Fruit fly (Drosophila melanogaster) whole organism, embryonic: Measurements from ENCODE around the gene Myo31DF.

ENCODE experiments used
- Aef1 ChIP-seq: fragments of 200-800 bp; sonication (Bioruptor generic); IDR thresholded peaks from 3 replicates; pipeline ENCODE4 v1.3.6; 2022; ENCODE audit warnings: missing biosample characterization, missing genetic modification characterization
- Antp ChIP-seq: fragments of 200-800 bp; sonication (Bioruptor generic); optimal IDR thresholded peaks from 3 replicates; lab custom pipeline; 2016; ENCODE audit warnings: missing biosample characterization, missing genetic modification characterization
- Atf-2 ChIP-seq: fragments of 200-800 bp; sonication (Bioruptor generic); optimal IDR thresholded peaks from 2 replicates; lab custom pipeline; 2016; ENCODE audit warnings: missing biosample characterization, missing genetic modification characterization
- B-H1 ChIP-seq: fragments of 200-800 bp; sonication (Bioruptor generic); IDR thresholded peaks from 3 replicates; pipeline ENCODE4 v1.3.6; 2022; ENCODE audit warnings: missing biosample characterization, missing genetic modification characterization
- Bgb ChIP-seq: fragments of 200-800 bp; sonication (Bioruptor generic); IDR thresholded peaks from 2 replicates; pipeline ENCODE4 v1.3.6; 2022; ENCODE audit warnings: missing biosample characterization, missing genetic modification characterization; ENCODE audit not compliant: partially characterized antibody
- CG10959 ChIP-seq: fragments of 200-800 bp; sonication (Bioruptor generic); IDR thresholded peaks from 2 replicates; pipeline ENCODE4 v1.3.6; 2022; ENCODE audit warnings: missing biosample characterization, missing genetic modification characterization
- CG11696 ChIP-seq: fragments of 200-800 bp; sonication (Bioruptor generic); IDR thresholded peaks from 2 replicates; pipeline ENCODE4 v1.3.6; 2022; ENCODE audit warnings: missing biosample characterization, missing genetic modification characterization
- CG12104 ChIP-seq: fragments of 200-800 bp; sonication (Bioruptor generic); optimal IDR thresholded peaks from 3 replicates; lab custom pipeline; 2016; ENCODE audit warnings: missing biosample characterization, missing genetic modification characterization
- CG13123 ChIP-seq: fragments of 200-800 bp; sonication (Bioruptor generic); optimal IDR thresholded peaks from 2 replicates; lab custom pipeline; 2016; ENCODE audit warnings: missing biosample characterization, missing genetic modification characterization
- CG13894 ChIP-seq: fragments of 200-800 bp; sonication (Bioruptor generic); optimal IDR thresholded peaks from 3 replicates; lab custom pipeline; 2018; ENCODE audit warnings: missing biosample characterization, mild to moderate bottlenecking, missing genetic modification characterization, moderate library complexity
- CG14014 ChIP-seq: fragments of 200-800 bp; sonication (Bioruptor generic); IDR thresholded peaks from 2 replicates; pipeline ENCODE4 v1.3.6; 2022; ENCODE audit warnings: missing biosample characterization, missing genetic modification characterization
- CG16815 ChIP-seq: fragments of 200-800 bp; sonication (Bioruptor generic); optimal IDR thresholded peaks from 3 replicates; lab custom pipeline; 2017; ENCODE audit warnings: missing biosample characterization, mild to moderate bottlenecking, missing genetic modification characterization
- CG17361 ChIP-seq: fragments of 200-800 bp; sonication (Bioruptor generic); IDR thresholded peaks from 3 replicates; pipeline ENCODE4 v1.3.6; 2022; ENCODE audit warnings: missing biosample characterization, missing genetic modification characterization
- CG1792 ChIP-seq: fragments of 200-800 bp; sonication (Bioruptor generic); optimal IDR thresholded peaks from 2 replicates; lab custom pipeline; 2016; ENCODE audit warnings: missing biosample characterization, missing genetic modification characterization
- CG18599 ChIP-seq: fragments of 200-800 bp; sonication (Bioruptor generic); optimal IDR thresholded peaks from 3 replicates; lab custom pipeline; 2017; ENCODE audit warnings: missing biosample characterization, missing genetic modification characterization, mild to moderate bottlenecking, moderate library complexity, missing genetic modification reagents
- CG18619 ChIP-seq: fragments of 200-800 bp; sonication (Bioruptor generic); optimal IDR thresholded peaks from 3 replicates; lab custom pipeline; 2017; ENCODE audit warnings: missing biosample characterization, mild to moderate bottlenecking, missing genetic modification characterization
- CG2120 ChIP-seq: fragments of 200-800 bp; sonication (Bioruptor generic); optimal IDR thresholded peaks from 3 replicates; lab custom pipeline; 2016; ENCODE audit warnings: missing biosample characterization, missing genetic modification characterization
- CG31365 ChIP-seq: fragments of 200-800 bp; sonication (Bioruptor generic); optimal IDR thresholded peaks from 2 replicates; lab custom pipeline; 2018; ENCODE audit warnings: missing biosample characterization, mild to moderate bottlenecking, missing genetic modification characterization
- CG32532 ChIP-seq: fragments of 200-800 bp; sonication (Bioruptor generic); IDR thresholded peaks from 2 replicates; pipeline ENCODE4 v1.3.6; 2022; ENCODE audit warnings: missing biosample characterization, missing genetic modification characterization
- CG32767 ChIP-seq: fragments of 200-800 bp; sonication (Bioruptor generic); IDR thresholded peaks from 2 replicates; pipeline ENCODE4 v1.3.6; 2022; ENCODE audit warnings: missing biosample characterization, missing genetic modification characterization
- CG6272 ChIP-seq: fragments of 200-800 bp; sonication (Bioruptor generic); IDR thresholded peaks from 2 replicates; pipeline ENCODE4 v1.3.6; 2022; ENCODE audit warnings: missing biosample characterization, missing genetic modification characterization
- CG6689 ChIP-seq: fragments of 200-800 bp; sonication (Bioruptor generic); IDR thresholded peaks from 2 replicates; pipeline ENCODE4 v1.3.6; 2022; ENCODE audit warnings: missing biosample characterization, missing genetic modification characterization
- CG6765 ChIP-seq: fragments of 200-800 bp; sonication (Bioruptor generic); optimal IDR thresholded peaks from 3 replicates; lab custom pipeline; 2017; ENCODE audit warnings: missing biosample characterization, mild to moderate bottlenecking, missing genetic modification characterization
- CG7839 ChIP-seq: fragments of 200-800 bp; sonication (Bioruptor generic); optimal IDR thresholded peaks from 3 replicates; lab custom pipeline; 2018; ENCODE audit warnings: missing biosample characterization, mild to moderate bottlenecking, missing genetic modification characterization, moderate library complexity
- CG7928 ChIP-seq: fragments of 200-800 bp; sonication (Bioruptor generic); optimal IDR thresholded peaks from 2 replicates; lab custom pipeline; 2017; ENCODE audit warnings: missing biosample characterization, mild to moderate bottlenecking, missing genetic modification characterization
- CG9876 ChIP-seq: fragments of 200-800 bp; sonication (Bioruptor generic); optimal IDR thresholded peaks from 2 replicates; lab custom pipeline; 2016; ENCODE audit warnings: missing biosample characterization, missing genetic modification characterization
- Fer1 ChIP-seq: fragments of 200-800 bp; sonication (Bioruptor generic); optimal IDR thresholded peaks from 2 replicates; lab custom pipeline; 2017; ENCODE audit warnings: missing biosample characterization, mild to moderate bottlenecking, missing genetic modification characterization
- Fer3 ChIP-seq: fragments of 200-800 bp; sonication (Bioruptor generic); optimal IDR thresholded peaks from 2 replicates; lab custom pipeline; 2018; ENCODE audit warnings: missing biosample characterization, mild to moderate bottlenecking, missing genetic modification characterization, moderate library complexity
- Gsc ChIP-seq: fragments of 200-800 bp; sonication (Bioruptor generic); IDR thresholded peaks from 2 replicates; pipeline ENCODE4 v1.3.6; 2022; ENCODE audit warnings: missing biosample characterization, missing genetic modification characterization
- H2.0 ChIP-seq: fragments of 200-800 bp; sonication (Bioruptor generic); IDR thresholded peaks from 2 replicates; pipeline ENCODE4 v1.3.6; 2022; ENCODE audit warnings: missing biosample characterization, missing genetic modification characterization
- Lim3 ChIP-seq: fragments of 200-800 bp; sonication (Bioruptor generic); IDR thresholded peaks from 2 replicates; pipeline ENCODE4 v1.3.6; 2022; ENCODE audit warnings: missing biosample characterization, missing genetic modification characterization
- Stat92E ChIP-seq, 3 experiments: fragments of >200 bp in 2 of 3; fragments of 200-800 bp in 1 of 3; sonication (Bioruptor generic) in 1 of 3; optimal IDR thresholded peaks; 2 replicates each; lab custom pipeline; 2017 to 2019; ENCODE audit warnings: missing biosample characterization in 3 of 3, missing genetic modification characterization in 3 of 3, mild to moderate bottlenecking in 1 of 3, moderate library complexity in 1 of 3
- TFAM ChIP-seq: fragments of 200-800 bp; sonication (Bioruptor generic); optimal IDR thresholded peaks from 2 replicates; lab custom pipeline; 2017; ENCODE audit warnings: missing biosample characterization, missing genetic modification characterization, inconsistent platforms
- ato ChIP-seq: fragments of 200-800 bp; sonication (Bioruptor generic); IDR thresholded peaks from 2 replicates; pipeline ENCODE4 v1.3.6; 2022; ENCODE audit warnings: missing biosample characterization, missing genetic modification characterization; ENCODE audit not compliant: partially characterized antibody
- cg ChIP-seq: fragments of 200-800 bp; sonication (Bioruptor generic); optimal IDR thresholded peaks from 3 replicates; lab custom pipeline; 2019; ENCODE audit warnings: missing biosample characterization, mild to moderate bottlenecking, missing genetic modification characterization, moderate library complexity
- chn ChIP-seq: fragments of 200-800 bp; sonication (Bioruptor generic); optimal IDR thresholded peaks from 2 replicates; lab custom pipeline; 2016; ENCODE audit warnings: missing biosample characterization, missing genetic modification characterization
- da ChIP-seq: fragments of 200-800 bp; sonication (Bioruptor generic); optimal IDR thresholded peaks from 2 replicates; lab custom pipeline; 2016; ENCODE audit warnings: missing biosample characterization, missing genetic modification characterization
- dati ChIP-seq: fragments of 200-800 bp; sonication (Bioruptor generic); IDR thresholded peaks from 2 replicates; pipeline ENCODE4 v1.3.6; 2022; ENCODE audit warnings: missing biosample characterization, missing genetic modification characterization
- dpn ChIP-seq, 2 experiments: fragments of 200-800 bp; sonication (Bioruptor generic); optimal IDR thresholded peaks; 3 replicates each; lab custom pipeline; 2016; ENCODE audit warnings: missing biosample characterization in 2 of 2, missing genetic modification characterization in 2 of 2
- ems ChIP-seq: fragments of 200-800 bp; sonication (Bioruptor generic); optimal IDR thresholded peaks from 3 replicates; lab custom pipeline; 2016; ENCODE audit warnings: missing biosample characterization, missing genetic modification characterization
- gsb-n ChIP-seq: fragments of 200-800 bp; sonication (Bioruptor generic); optimal IDR thresholded peaks from 3 replicates; lab custom pipeline; 2018; ENCODE audit warnings: missing biosample characterization, mild to moderate bottlenecking, missing genetic modification characterization
- klu ChIP-seq: fragments of 200-800 bp; sonication (Bioruptor generic); IDR thresholded peaks from 2 replicates; pipeline ENCODE4 v1.3.6; 2022; ENCODE audit warnings: missing biosample characterization, missing genetic modification characterization
- prd ChIP-seq, 3 experiments: fragments of >200 bp in 2 of 3; fragments of 200-800 bp in 1 of 3; sonication (Bioruptor generic) in 1 of 3; optimal IDR thresholded peaks in 2 of 3; IDR thresholded peaks in 1 of 3; 2 replicates in 2 of 3; 3 replicates in 1 of 3; pipeline versions ENCODE4 v1.3.6 to Lab custom; 2017 to 2022; ENCODE audit warnings: missing biosample characterization in 1 of 3, missing genetic modification characterization in 1 of 3
- ro ChIP-seq: fragments of 200-800 bp; sonication (Bioruptor generic); IDR thresholded peaks from 2 replicates; pipeline ENCODE4 v1.3.6; 2022; ENCODE audit warnings: missing biosample characterization, missing genetic modification characterization
- shn ChIP-seq: fragments of 200-800 bp; sonication (Bioruptor generic); optimal IDR thresholded peaks from 3 replicates; lab custom pipeline; 2016; ENCODE audit warnings: missing biosample characterization, missing genetic modification characterization
- sim ChIP-seq: fragments of 200-800 bp; sonication (Bioruptor generic); IDR thresholded peaks from 2 replicates; pipeline ENCODE4 v1.3.6; 2022; ENCODE audit warnings: missing biosample characterization, missing genetic modification characterization
- so ChIP-seq: fragments of 200-800 bp; sonication (Bioruptor generic); IDR thresholded peaks from 3 replicates; pipeline ENCODE4 v1.3.6; 2022; ENCODE audit warnings: missing biosample characterization, missing genetic modification characterization
- unc-4 ChIP-seq: fragments of 200-800 bp; sonication (Bioruptor generic); IDR thresholded peaks from 2 replicates; pipeline ENCODE4 v1.3.6; 2022; ENCODE audit warnings: missing biosample characterization, missing genetic modification characterization; ENCODE audit not compliant: partially characterized antibody
- vnd ChIP-seq: fragments of 200-800 bp; sonication (Bioruptor generic); IDR thresholded peaks from 3 replicates; pipeline ENCODE4 v1.3.6; 2022; ENCODE audit warnings: missing biosample characterization, missing genetic modification characterization; ENCODE audit not compliant: partially characterized antibody

Gene Myo31DF

DNA sequence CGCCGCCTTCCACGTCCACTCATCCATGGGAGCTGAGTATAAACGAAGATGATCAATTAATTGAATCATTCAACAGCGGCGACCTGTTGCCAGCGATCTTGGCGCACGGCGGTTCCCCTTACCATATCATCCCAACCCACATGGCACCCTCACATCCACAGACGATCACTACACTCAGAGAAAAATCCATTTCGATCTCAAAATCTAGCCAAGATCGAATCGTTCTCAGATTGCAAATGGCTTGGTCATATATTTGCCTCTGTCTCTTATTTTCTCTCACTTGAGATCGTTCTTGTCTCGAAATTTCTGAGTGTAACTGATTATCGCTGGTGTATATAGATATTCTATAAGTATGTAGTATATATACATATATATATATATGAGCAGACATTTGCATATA is 38.2 kb downstream of the Myo31DF start (continued):
- TF ChIP-seq Antp (GFP tag; lab: Kevin White, UChicago) (peak; percentile 49), CG6689 (GFP tag; lab: Robert Waterston, UW) (0 out of 2 replicates have a peak, but pooled peaks have one; percentile 18), CG18619 (GFP tag; lab: Kevin White, UChicago) (peak; percentile 38), CG14014 (GFP tag; lab: Robert Waterston, UW) (peak; percentile 58; the same call in 1 of the 2 replicates), so (GFP tag; lab: Robert Waterston, UW) (peak; percentile 51; the same call in 1 of the 3 replicates), ems (GFP tag; lab: Kevin White, UChicago) (peak; percentile 36), Atf-2 (no peak), prd (optimal IDR thresholded peaks at IDR 0.05; lab: Kevin White, UChicago) (no peak), prd (GFP tag; IDR thresholded peaks at IDR 0.05; lab: Robert Waterston, UW) (peak; percentile 63; the same call in 2 of the 3 replicates), chn (peak; percentile 11), dati (peak; percentile 56; the same call in 1 of the 2 replicates), TFAM (GFP tag; lab: Kevin White, UChicago) (no peak), CG11696 (GFP tag; lab: Robert Waterston, UW) (no peak)

DNA sequence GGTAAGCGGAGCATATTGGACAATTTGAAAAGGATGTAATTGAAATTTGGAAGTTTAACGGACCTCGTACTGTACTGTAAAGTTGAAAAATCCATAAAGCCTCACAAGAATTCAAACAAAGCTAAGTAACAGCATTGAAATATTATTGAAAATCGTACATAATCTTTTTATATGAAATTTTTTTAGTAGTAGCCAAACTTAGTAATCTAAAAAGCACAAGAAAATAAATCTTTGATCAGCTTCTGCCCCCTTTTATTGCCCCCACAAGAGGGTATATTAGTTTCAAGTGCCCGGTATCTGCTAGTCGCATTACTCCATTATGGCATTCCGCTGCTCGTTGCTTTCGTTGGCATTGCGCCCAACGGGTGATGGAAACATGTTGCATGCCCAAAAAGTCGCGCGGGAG is 39.7 kb downstream of the Myo31DF start:
- TF ChIP-seq CG31365 (tag; lab: Kevin White, UChicago), result no peak
- TF ChIP-seq Stat92E (GFP tag; optimal IDR thresholded peaks at IDR 0.05; lab: Kevin White, UChicago), result peak in 1 of 3 experiments; percentile 43
- peak; percentile 40 for TF ChIP-seq Fer3 (tag; lab: Kevin White, UChicago)
- TF ChIP-seq CG2120 (GFP tag; lab: Kevin White, UChicago), result peak; percentile 27
- TF ChIP-seq da (GFP tag; lab: Kevin White, UChicago), result no peak
- TF ChIP-seq CG1792 (GFP tag; lab: Kevin White, UChicago), result peak; percentile 37
- TF ChIP-seq Bgb, result no peak
- peak; percentile 57 for TF ChIP-seq CG16815 (GFP tag; lab: Kevin White, UChicago)
- TF ChIP-seq gsb-n (tag; lab: Kevin White, UChicago), result peak; percentile 6
- peak; percentile 49 for TF ChIP-seq Gsc (GFP tag; lab: Robert Waterston, UW)
- TF ChIP-seq CG17361 (GFP tag; lab: Robert Waterston, UW), result peak; percentile 87
- no peak for TF ChIP-seq CG7928 (GFP tag; lab: Kevin White, UChicago)
- TF ChIP-seq Antp (GFP tag; lab: Kevin White, UChicago), result peak; percentile 46
- no peak for TF ChIP-seq CG13123 (GFP tag; lab: Kevin White, UChicago)
- no peak for TF ChIP-seq CG9876 (GFP tag; lab: Kevin White, UChicago)
- TF ChIP-seq CG13894, result no peak
- no peak for TF ChIP-seq ato
- TF ChIP-seq CG32532, result no peak; the same call in 1 of the 2 replicates
- TF ChIP-seq sim (GFP tag; lab: Robert Waterston, UW), result peak; percentile 31; the same call in 1 of the 2 replicates
- 0 out of 2 replicates have a peak, but pooled peaks have one; percentile 27 for TF ChIP-seq CG32767 (GFP tag; lab: Robert Waterston, UW)
- TF ChIP-seq Lim3, result no peak
- TF ChIP-seq CG10959, result no peak; the same call in 1 of the 2 replicates
- no peak for TF ChIP-seq unc-4
- TF ChIP-seq Fer1, result no peak
- peak; percentile 52 to 56 for TF ChIP-seq dpn (GFP tag; optimal IDR thresholded peaks at IDR 0.05; lab: Kevin White, UChicago)
- no peak for TF ChIP-seq vnd (GFP tag; lab: Robert Waterston, UW)
- no peak for TF ChIP-seq CG6272 (GFP tag; lab: Robert Waterston, UW)
- TF ChIP-seq H2.0 (GFP tag; lab: Robert Waterston, UW), result peak; percentile 23; the same call in 1 of the 2 replicates
- peak; percentile 78 for TF ChIP-seq CG7839 (tag; lab: Kevin White, UChicago)
- no peak for TF ChIP-seq klu
- TF ChIP-seq CG18599 (GFP tag; lab: Kevin White, UChicago), result peak; percentile 36
- TF ChIP-seq CG6765, result no peak
- TF ChIP-seq cg, result no peak
- no peak for TF ChIP-seq Aef1 (GFP tag; lab: Robert Waterston, UW)
- TF ChIP-seq ro, result no peak
- peak; percentile 30; the same call in 1 of the 3 replicates for TF ChIP-seq B-H1
- TF ChIP-seq CG12104, result peak; percentile 57
- TF ChIP-seq shn, result no peak
